Worm (Caenorhabditis elegans): ENCODE data around the gene srz-99.

DNA sequence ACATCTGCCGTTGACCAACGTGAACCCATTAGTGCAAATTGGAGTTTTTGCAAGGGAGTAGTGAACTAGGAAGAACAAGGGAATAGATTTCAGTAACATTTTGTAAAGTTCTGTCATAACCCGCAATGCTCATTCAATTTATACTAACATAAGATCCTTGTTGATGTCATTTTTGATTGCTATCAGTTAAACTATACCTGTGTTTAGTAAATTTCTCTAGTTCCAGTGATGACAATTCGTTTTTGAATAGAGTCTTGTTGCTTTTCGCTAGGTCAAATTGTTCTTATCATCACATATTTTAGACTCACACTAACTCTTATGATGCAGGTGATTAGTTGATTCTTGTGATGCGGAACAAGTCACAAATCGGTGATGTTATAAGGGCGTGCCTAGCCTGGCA, 23.5 kb upstream of the srz-99 start, which contains the start of gene clec-9:
- TF ChIP-seq dpl-1 (GFP tag; optimal IDR thresholded peaks at IDR 0.05) (no peak), lin-54 (GFP tag; optimal IDR thresholded peaks at IDR 0.05) (no peak), ets-4 (GFP tag; optimal IDR thresholded peaks at IDR 0.05) (no peak), pbrm-1 (GFP tag; IDR thresholded peaks at IDR 0.05) (no peak), T26A5.8 (tag; optimal IDR thresholded peaks at IDR 0.05) (no peak), rpc-1 (optimal IDR thresholded peaks at IDR 0.05) (no peak), rpc-1 (tag; optimal IDR thresholded peaks at IDR 0.05) (no peak), sea-2 (GFP tag; IDR thresholded peaks at IDR 0.05) (no peak), pha-4 (tag; optimal IDR thresholded peaks at IDR 0.05) (no peak), ceh-27 (GFP tag; optimal IDR thresholded peaks at IDR 0.05) (no peak)

All from whole organism, young adult.